Worm (Caenorhabditis elegans) whole organism, mixed stage, embryonic: ENCODE data around the gene metr-1.
A peak's percentile ranks its signal among the peaks of the same experiment; 100 is the strongest.

Experiments used
- bed-3 ChIP-seq: fragments of 200-800 bp; sonication (Bioruptor generic); optimal IDR thresholded peaks from 3 replicates; lab custom pipeline; 2018; ENCODE audit warnings: mild to moderate bottlenecking, missing genetic modification characterization, moderate library complexity, missing compliant biosample characterization
- blmp-1 ChIP-seq: fragments of 150-350 bp; optimal IDR thresholded peaks from 2 replicates; lab custom pipeline; 2014; ENCODE audit warnings: missing biosample characterization, missing genetic modification characterization
- ceh-39 ChIP-seq: fragments of 150-350 bp; optimal IDR thresholded peaks from 2 replicates; lab custom pipeline; 2014; ENCODE audit warnings: missing biosample characterization, missing genetic modification characterization
- ceh-43 ChIP-seq: fragments of 200-800 bp; sonication (Bioruptor generic); optimal IDR thresholded peaks from 2 replicates; lab custom pipeline; 2018; ENCODE audit warnings: mild to moderate bottlenecking, missing genetic modification characterization, moderate library complexity, missing compliant biosample characterization
- ceh-83 ChIP-seq: fragments of 200-800 bp; sonication (Bioruptor generic); optimal IDR thresholded peaks from 2 replicates; lab custom pipeline; 2018; ENCODE audit warnings: mild to moderate bottlenecking, missing genetic modification characterization, missing compliant biosample characterization
- ces-1 ChIP-seq: fragments of 150-350 bp; optimal IDR thresholded peaks from 2 replicates; lab custom pipeline; 2014; ENCODE audit warnings: missing biosample characterization, missing genetic modification reagents, missing genetic modification characterization
- elt-1 ChIP-seq: sonication (generic microtip); optimal IDR thresholded peaks from 2 replicates; lab custom pipeline; 2017; ENCODE audit warnings: missing genetic modification characterization, mild to moderate bottlenecking, missing compliant biosample characterization, antibody characterized with exemption, moderate library complexity, borderline replicate concordance; ENCODE audit not compliant: insufficient read depth
- elt-3 ChIP-seq: fragments of 150-350 bp; optimal IDR thresholded peaks from 2 replicates; lab custom pipeline; 2014; ENCODE audit warnings: missing biosample characterization, missing genetic modification characterization
- ham-2 ChIP-seq: fragments of 200-800 bp; sonication (Bioruptor generic); optimal IDR thresholded peaks from 2 replicates; lab custom pipeline; 2018; ENCODE audit warnings: mild to moderate bottlenecking, missing genetic modification characterization, missing compliant biosample characterization
- hlh-1 ChIP-seq: fragments of 150-350 bp; optimal IDR thresholded peaks from 2 replicates; lab custom pipeline; 2014; ENCODE audit warnings: missing biosample characterization, missing genetic modification reagents, missing genetic modification characterization
- lin-32 ChIP-seq: fragments of 200-800 bp; sonication (Bioruptor generic); optimal IDR thresholded peaks from 2 replicates; lab custom pipeline; 2018; ENCODE audit warnings: mild to moderate bottlenecking, missing genetic modification characterization, missing compliant biosample characterization
- lsy-2 ChIP-seq: fragments of 150-350 bp; optimal IDR thresholded peaks from 2 replicates; lab custom pipeline; 2014; ENCODE audit warnings: missing biosample characterization, missing genetic modification characterization
- mab-5 ChIP-seq: fragments of 150-350 bp; optimal IDR thresholded peaks from 2 replicates; lab custom pipeline; 2014; ENCODE audit warnings: missing biosample characterization, missing genetic modification characterization
- nhr-12 ChIP-seq: fragments of 150-350 bp; optimal IDR thresholded peaks from 2 replicates; lab custom pipeline; 2014; ENCODE audit warnings: missing biosample characterization, missing genetic modification characterization
- nhr-2 ChIP-seq: fragments of 150-350 bp; optimal IDR thresholded peaks from 2 replicates; lab custom pipeline; 2014; ENCODE audit warnings: missing biosample characterization, missing genetic modification characterization
- nhr-237 ChIP-seq: fragments of 150-350 bp; optimal IDR thresholded peaks from 2 replicates; lab custom pipeline; 2014; ENCODE audit warnings: missing biosample characterization, missing genetic modification characterization
- nhr-28 ChIP-seq: fragments of 150-350 bp; optimal IDR thresholded peaks from 2 replicates; lab custom pipeline; 2014; ENCODE audit warnings: missing biosample characterization, missing genetic modification characterization
- pha-4 ChIP-seq: fragments of 150-350 bp; optimal IDR thresholded peaks from 2 replicates; lab custom pipeline; 2018; ENCODE audit warnings: missing biosample characterization, missing genetic modification reagents, missing genetic modification characterization
- sem-2 ChIP-seq: fragments of 200-800 bp; sonication (Bioruptor generic); optimal IDR thresholded peaks from 2 replicates; lab custom pipeline; 2018; ENCODE audit warnings: mild to moderate bottlenecking, missing genetic modification characterization, missing compliant biosample characterization
- snpc-4 ChIP-seq: fragments of 150-350 bp; optimal IDR thresholded peaks from 2 replicates; lab custom pipeline; 2014; ENCODE audit warnings: missing biosample characterization, missing genetic modification characterization
- sptf-1 ChIP-seq: sonication (generic microtip); optimal IDR thresholded peaks from 2 replicates; lab custom pipeline; 2017; ENCODE audit warnings: mild to moderate bottlenecking, missing genetic modification characterization, moderate library complexity, missing compliant biosample characterization
- tbx-8 ChIP-seq: fragments of 200-800 bp; sonication (Bioruptor generic); optimal IDR thresholded peaks from 2 replicates; lab custom pipeline; 2018; ENCODE audit warnings: mild to moderate bottlenecking, missing genetic modification characterization, moderate library complexity, missing compliant biosample characterization
- unc-120 ChIP-seq: sonication (generic microtip); optimal IDR thresholded peaks from 2 replicates; lab custom pipeline; 2017; ENCODE audit warnings: missing genetic modification characterization, missing compliant biosample characterization; ENCODE audit not compliant: poor library complexity, severe bottlenecking
- unc-39 ChIP-seq: fragments of 150-350 bp; optimal IDR thresholded peaks from 2 replicates; lab custom pipeline; 2014; ENCODE audit warnings: missing biosample characterization, missing genetic modification characterization
- zip-8 ChIP-seq: fragments of 150-350 bp; optimal IDR thresholded peaks from 2 replicates; lab custom pipeline; 2014; ENCODE audit warnings: missing biosample characterization, missing genetic modification characterization

Gene metr-1

DNA sequence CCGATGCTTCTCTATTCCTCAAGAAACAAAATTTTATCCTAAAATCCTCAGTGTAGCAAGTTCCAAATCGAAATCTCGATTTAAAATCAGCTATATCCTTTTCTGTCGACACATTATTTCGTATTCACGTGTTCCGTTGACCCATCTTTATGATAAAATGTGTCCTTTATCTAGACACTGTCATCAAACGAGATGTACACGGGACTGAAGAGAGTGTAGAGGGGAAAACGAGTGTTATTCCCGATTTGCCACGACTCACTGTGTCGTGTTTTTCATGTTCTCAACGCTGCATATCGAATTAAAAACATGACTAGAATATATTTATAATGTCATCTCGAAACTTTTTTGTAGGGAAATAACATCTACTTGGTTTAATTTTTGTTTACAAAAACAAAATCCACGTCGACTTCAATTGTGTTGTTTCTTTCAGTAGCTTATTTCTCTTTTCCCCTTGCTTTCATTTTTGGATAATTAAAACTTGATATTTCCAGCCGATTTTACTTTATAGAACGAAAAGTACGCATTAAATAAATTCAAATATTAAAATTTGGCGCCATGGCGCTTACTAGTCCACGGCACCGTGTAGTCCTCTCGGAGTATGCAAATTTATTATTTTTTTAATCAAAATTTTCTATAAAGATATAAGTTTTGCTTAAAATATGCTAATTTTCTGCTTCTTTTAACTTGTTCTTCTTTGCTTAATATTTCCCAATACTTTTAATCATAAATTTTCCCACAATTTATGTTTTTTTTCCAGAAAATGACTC lies at the start of gene metr-1:
metr-1 (plus strand) TSS at position 758 of the 767 bp plus-strand sequence.
- TF ChIP-seq lin-32, result no peak
- TF ChIP-seq unc-120 (tag; lab: Kevin White, UChicago), result no peak
- peak; percentile 88 for TF ChIP-seq elt-1 (tag; lab: Kevin White, UChicago)
- no peak for TF ChIP-seq nhr-28 (tag; lab: Kevin White, UChicago)
- peak; percentile 16 for TF ChIP-seq ham-2 (GFP tag; lab: Kevin White, UChicago)
- TF ChIP-seq, all 35 proteins: peak for 2

DNA sequence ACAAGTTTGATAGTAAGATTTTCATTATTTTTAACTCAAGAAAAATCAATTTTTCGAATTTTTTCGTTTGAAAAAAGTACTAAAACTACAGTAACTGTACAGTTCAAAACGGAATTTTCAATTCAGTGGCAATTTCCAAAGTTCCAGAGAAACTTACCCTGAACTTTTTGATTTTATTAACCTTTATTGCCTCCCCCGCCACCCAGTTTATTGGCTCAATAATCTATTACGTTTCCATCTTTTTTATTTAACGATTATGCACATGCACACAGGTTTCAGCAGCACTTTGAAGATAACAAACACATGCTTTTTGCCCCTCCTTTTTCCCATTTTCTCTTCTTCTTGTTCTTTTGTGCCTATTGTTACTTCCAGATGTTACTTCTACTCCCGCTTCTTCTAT lies 45.7 kb upstream of the metr-1 start, which contains the start of gene lurp-1:
lurp-1 (plus strand) TSS at position 301 of the 400 bp plus-strand sequence.
- TF ChIP-seq blmp-1 (no peak), lin-32 (no peak), ces-1 (GFP tag; lab: Kevin White, UChicago) (no peak), ham-2 (GFP tag; lab: Kevin White, UChicago) (no peak), bed-3 (GFP tag; lab: Kevin White, UChicago) (no peak), ceh-83 (GFP tag; lab: Kevin White, UChicago) (no peak), hlh-1 (no peak), nhr-2 (tag; lab: Kevin White, UChicago) (no peak), sem-2 (GFP tag; lab: Kevin White, UChicago) (no peak), pha-4 (no peak), ceh-43 (GFP tag; lab: Kevin White, UChicago) (no peak), unc-120 (tag; lab: Kevin White, UChicago) (no peak)

DNA sequence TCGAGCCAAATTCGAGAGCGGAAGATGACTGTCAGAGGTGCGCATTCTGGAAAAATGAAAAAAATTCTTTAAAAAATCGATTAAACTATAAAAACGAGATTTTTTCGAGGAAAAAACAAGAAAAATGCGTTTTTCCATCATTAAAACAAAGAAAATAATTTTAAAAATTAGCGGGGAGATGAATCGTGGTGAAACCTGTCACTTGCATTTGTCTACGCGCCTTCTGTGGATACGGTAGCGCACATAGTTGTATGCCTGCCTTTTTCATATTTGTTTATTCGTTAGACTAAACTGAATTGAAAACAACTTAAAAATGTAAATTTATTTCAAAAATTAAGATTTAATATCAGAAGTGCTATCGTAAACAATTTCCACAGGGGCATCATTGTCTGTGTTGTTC lies 42.0 kb upstream of the metr-1 start, which contains the start of gene egg-3:
egg-3 (minus strand) TSS at position 46 of the 400 bp plus-strand sequence.
- TF ChIP-seq ceh-39, result no peak
- TF ChIP-seq unc-39 (tag; lab: Kevin White, UChicago), result no peak
- TF ChIP-seq tbx-8 (GFP tag; lab: Kevin White, UChicago), result no peak
- no peak for TF ChIP-seq nhr-2 (tag; lab: Kevin White, UChicago)
- no peak for TF ChIP-seq lsy-2 (tag; lab: Kevin White, UChicago)

DNA sequence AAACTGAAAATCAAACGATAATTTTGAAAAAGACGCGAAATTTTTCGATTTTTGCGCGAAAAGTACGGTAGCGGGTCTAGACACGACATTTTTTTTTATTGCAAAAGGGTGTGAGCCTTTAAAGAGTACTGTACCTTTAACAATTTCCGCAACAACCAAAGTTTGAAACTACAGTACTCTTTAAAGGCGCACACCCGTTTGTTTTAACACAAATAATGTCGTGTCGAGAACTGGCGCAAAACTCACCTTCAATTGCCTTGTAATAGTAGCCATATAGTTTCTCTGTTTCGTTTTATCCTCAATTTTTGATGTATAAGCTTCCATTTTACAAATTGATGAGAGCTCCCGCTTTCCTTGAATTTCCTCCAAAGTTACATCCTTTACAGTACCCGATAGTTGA lies 41.1 kb upstream of the metr-1 start:
- TF ChIP-seq ham-2 (GFP tag; lab: Kevin White, UChicago), result no peak
- TF ChIP-seq ces-1 (GFP tag; lab: Kevin White, UChicago), result no peak
- TF ChIP-seq sem-2 (GFP tag; lab: Kevin White, UChicago), result no peak
- TF ChIP-seq zip-8 (tag; lab: Kevin White, UChicago), result no peak
- no peak for TF ChIP-seq pha-4
- TF ChIP-seq tbx-8 (GFP tag; lab: Kevin White, UChicago), result no peak
- TF ChIP-seq nhr-12, result no peak
- no peak for TF ChIP-seq ceh-43 (GFP tag; lab: Kevin White, UChicago)
- no peak for TF ChIP-seq lsy-2 (tag; lab: Kevin White, UChicago)

DNA sequence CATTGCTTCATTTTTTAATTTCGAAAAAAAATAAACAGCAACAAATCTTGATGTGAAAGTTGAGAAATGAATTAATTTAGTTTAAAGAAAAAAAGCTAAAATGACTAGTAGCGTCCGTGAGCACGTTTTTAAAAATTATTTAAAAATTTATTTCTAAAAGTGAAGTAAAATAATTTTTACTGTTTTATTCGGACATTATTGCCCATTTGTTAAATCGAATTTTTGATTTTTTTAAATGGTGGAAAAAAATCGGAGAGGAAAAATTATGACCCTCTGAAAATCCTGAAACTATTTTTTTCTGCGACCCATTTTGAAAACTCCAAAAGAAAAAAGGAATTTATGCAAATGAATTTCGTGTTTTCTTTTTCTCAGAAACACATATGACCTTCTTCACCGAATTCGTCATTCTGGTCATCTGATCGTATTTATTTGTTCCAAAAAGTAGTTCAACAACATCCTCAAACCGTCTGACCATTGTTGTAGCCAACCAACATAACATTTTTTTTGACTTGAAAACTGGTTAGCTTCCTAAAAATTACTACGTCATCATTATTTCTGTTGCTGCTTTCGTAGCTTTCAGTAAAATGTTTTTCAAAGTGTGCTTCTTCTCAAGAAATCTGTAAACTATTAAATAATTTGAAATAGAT lies 40.4 kb upstream of the metr-1 start, which contains the start of gene F44F4.3:
F44F4.3 (minus strand) TSS at position 51 of the 647 bp plus-strand sequence.
- TF ChIP-seq mab-5 (tag; lab: Kevin White, UChicago), result no peak

DNA sequence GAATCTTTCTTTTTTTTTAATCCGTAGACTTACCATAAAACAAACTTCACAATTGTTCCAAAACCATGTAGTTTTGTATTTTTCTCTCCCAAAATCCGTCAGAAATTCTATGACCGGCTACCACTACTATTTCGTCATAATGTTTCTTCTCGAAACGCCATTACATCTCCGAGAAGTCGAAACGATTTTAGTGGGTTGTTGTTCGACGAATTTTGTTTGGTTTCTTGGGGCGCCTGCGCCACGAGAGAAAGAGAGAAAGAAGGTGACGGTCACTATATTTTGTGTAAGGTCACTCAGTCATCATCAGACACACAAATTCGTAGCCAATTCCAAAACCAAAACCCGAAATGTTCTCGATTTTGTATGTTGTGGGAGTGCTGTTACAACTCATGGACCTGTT lies 39.3 kb upstream of the metr-1 start:
- no peak for TF ChIP-seq elt-3 (tag; lab: Kevin White, UChicago)
- no peak for TF ChIP-seq zip-8 (tag; lab: Kevin White, UChicago)
- TF ChIP-seq snpc-4 (tag; lab: Kevin White, UChicago), result no peak
- no peak for TF ChIP-seq sptf-1 (tag; lab: Kevin White, UChicago)
- no peak for TF ChIP-seq nhr-237 (tag; lab: Kevin White, UChicago)
- TF ChIP-seq tbx-8 (GFP tag; lab: Kevin White, UChicago), result no peak
- TF ChIP-seq bed-3 (GFP tag; lab: Kevin White, UChicago), result no peak
